In genomic region chrIV:11692071-11692673, ce11 we compare ENCODE assay signal across 2 worm cellular contexts.
TF ChIP-seq lines count a peak whose summit lies in the region.

No protein-coding gene starts in this region.

TF ChIP-seq in whole organism, L4 larva, 104 proteins besides CTCF, POLR2A, EP300 and RAD21 (continued from another document):
- TF ChIP-seq snpc-1.2 (GFP tag; IDR thresholded peaks at IDR 0.05; lab: Robert Waterston, UW) (no peak), gei-8 (GFP tag; optimal IDR thresholded peaks at IDR 0.05; lab: Kevin White, UChicago) (no peak), dmd-9 (GFP tag; IDR thresholded peaks at IDR 0.05; lab: Robert Waterston, UW) (no peak), lin-29 (GFP tag; IDR thresholded peaks at IDR 0.05; lab: Robert Waterston, UW) (no peak), F10B5.3 (tag; optimal IDR thresholded peaks at IDR 0.05; lab: Kevin White, UChicago) (no peak), ceh-20 (GFP tag; IDR thresholded peaks at IDR 0.05; lab: Robert Waterston, UW) (0 out of 2 replicates have a peak, but pooled peaks have one; percentile 26), spr-3 (GFP tag; optimal IDR thresholded peaks at IDR 0.05; lab: Kevin White, UChicago) (no peak), rbr-2 (tag; optimal IDR thresholded peaks at IDR 0.05; lab: Kevin White, UChicago) (peak; percentile 73), nhr-41 (GFP tag; IDR thresholded peaks at IDR 0.05; lab: Robert Waterston, UW) (peak; percentile 58; the same call in 1 of the 2 replicates), zip-11 (GFP tag; IDR thresholded peaks at IDR 0.05; lab: Robert Waterston, UW) (no peak), ces-1 (GFP tag; optimal IDR thresholded peaks at IDR 0.05; lab: Kevin White, UChicago) (peak; percentile 72), nhr-25 (tag; optimal IDR thresholded peaks at IDR 0.05; lab: Kevin White, UChicago; ENCODE audit: borderline replicate concordance, insufficient read depth) (peak; percentile 79), arid-1 (GFP tag; conservative IDR thresholded peaks at IDR 0.05; lab: Robert Waterston, UW) (no peak), mdt-29 (GFP tag; IDR thresholded peaks at IDR 0.05; lab: Robert Waterston, UW) (no peak), pha-4 (GFP tag; IDR thresholded peaks at IDR 0.05; lab: Robert Waterston, UW) (peak; percentile 58; the same call in 1 of the 2 replicates), pha-4 (tag; optimal IDR thresholded peaks at IDR 0.05; lab: Kevin White, UChicago) (no peak), nhr-76 (tag; optimal IDR thresholded peaks at IDR 0.05; lab: Kevin White, UChicago) (no peak), lin-39 (tag; optimal IDR thresholded peaks at IDR 0.05; lab: Kevin White, UChicago) (no peak), lin-38 (GFP tag; IDR thresholded peaks at IDR 0.05; lab: Robert Waterston, UW) (peak; percentile 56), ctbp-1 (GFP tag; IDR thresholded peaks at IDR 0.05; lab: Robert Waterston, UW) (0 out of 2 replicates have a peak, but pooled peaks have one; percentile 56), T20F7.1 (GFP tag; optimal IDR thresholded peaks at IDR 0.05; lab: Kevin White, UChicago) (peak; percentile 62), unc-39 (tag; optimal IDR thresholded peaks at IDR 0.05; lab: Kevin White, UChicago) (no peak), nhr-102 (tag; optimal IDR thresholded peaks at IDR 0.05; lab: Kevin White, UChicago) (peak; percentile 61), vab-7 (GFP tag; IDR thresholded peaks at IDR 0.05; lab: Robert Waterston, UW) (no peak), Y75B8A.6 (GFP tag; IDR thresholded peaks at IDR 0.05; lab: Robert Waterston, UW) (no peak), tag-97 (GFP tag; IDR thresholded peaks at IDR 0.05; lab: Robert Waterston, UW) (no peak), dve-1 (tag; optimal IDR thresholded peaks at IDR 0.05; lab: Kevin White, UChicago; ENCODE audit: insufficient read depth) (peak; percentile 92), ama-1 (optimal IDR thresholded peaks at IDR 0.05; lab: Kevin White, UChicago) (no peak), ztf-11 (tag; optimal IDR thresholded peaks at IDR 0.05; lab: Kevin White, UChicago) (no peak), madf-5 (GFP tag; IDR thresholded peaks at IDR 0.05; lab: Robert Waterston, UW) (no peak), jun-1 (tag; optimal IDR thresholded peaks at IDR 0.05; lab: Kevin White, UChicago) (no peak), ceh-82 (tag; optimal IDR thresholded peaks at IDR 0.05; lab: Kevin White, UChicago) (no peak), daf-8 (GFP tag; IDR thresholded peaks at IDR 0.05; lab: Robert Waterston, UW) (no peak), Y48G9A.11 (GFP tag; IDR thresholded peaks at IDR 0.05; lab: Robert Waterston, UW) (no peak), fos-1 (tag; optimal IDR thresholded peaks at IDR 0.05; lab: Kevin White, UChicago) (no peak), ZK546.5 (tag; optimal IDR thresholded peaks at IDR 0.05; lab: Kevin White, UChicago) (no peak), hlh-11 (tag; optimal IDR thresholded peaks at IDR 0.05; lab: Kevin White, UChicago) (peak; percentile 98), ZK337.2 (GFP tag; IDR thresholded peaks at IDR 0.05; lab: Robert Waterston, UW) (no peak), lin-15B (tag; optimal IDR thresholded peaks at IDR 0.05; lab: Kevin White, UChicago) (no peak), T26A8.4 (GFP tag; IDR thresholded peaks at IDR 0.05; lab: Robert Waterston, UW) (no peak), aly-2 (tag; optimal IDR thresholded peaks at IDR 0.05; lab: Kevin White, UChicago) (no peak), lsy-2 (tag; optimal IDR thresholded peaks at IDR 0.05; lab: Kevin White, UChicago) (peak; percentile 32 to 58), egl-27 (tag; optimal IDR thresholded peaks at IDR 0.05; lab: Kevin White, UChicago) (no peak), mep-1 (tag; optimal IDR thresholded peaks at IDR 0.05; lab: Kevin White, UChicago) (peak; percentile 87), madf-9 (GFP tag; conservative IDR thresholded peaks at IDR 0.05; lab: Robert Waterston, UW) (peak; percentile 39; the same call in 1 of the 2 replicates), skn-1 (tag; optimal IDR thresholded peaks at IDR 0.05; lab: Kevin White, UChicago) (no peak), lim-7 (GFP tag; IDR thresholded peaks at IDR 0.05; lab: Robert Waterston, UW) (0 out of 2 replicates have a peak, but pooled peaks have one; percentile 44)

TF ChIP-seq in whole organism, late embryonic, 69 proteins besides CTCF, POLR2A, EP300 and RAD21 (continued from another document):
- no peak for TF ChIP-seq pha-4 (tag; optimal IDR thresholded peaks at IDR 0.05; lab: Kevin White, UChicago)
- TF ChIP-seq K02D7.2 (tag; optimal IDR thresholded peaks at IDR 0.05; lab: Kevin White, UChicago): no peak
- peak; percentile 69 for TF ChIP-seq ceh-34 (tag; optimal IDR thresholded peaks at IDR 0.05; lab: Kevin White, UChicago)
